Worm (Caenorhabditis elegans) whole organism, L2 larva: ENCODE results near the gene npax-4.

Source experiments
- nhr-237 ChIP-seq: fragments of 150-350 bp; optimal IDR thresholded peaks from 2 replicates; lab custom pipeline; 2014; ENCODE audit warnings: missing biosample characterization, missing genetic modification characterization
- snpc-4 ChIP-seq: fragments of 150-350 bp; optimal IDR thresholded peaks from 2 replicates; lab custom pipeline; 2014; ENCODE audit warnings: missing biosample characterization, missing genetic modification characterization
- ztf-11 ChIP-seq: sonication (generic microtip); optimal IDR thresholded peaks from 2 replicates; lab custom pipeline; 2017; ENCODE audit warnings: missing biosample characterization, missing genetic modification characterization

ce11 chrIV:8847918-8848317, 31.8 kb downstream of the npax-4 start, which contains the start of gene col-118:
- no peak for TF ChIP-seq snpc-4 (tag; lab: Kevin White, UChicago)
- TF ChIP-seq ztf-11 = no peak
- no peak for TF ChIP-seq nhr-237 (tag; lab: Kevin White, UChicago)
